Worm (Caenorhabditis elegans) whole organism, early embryonic: ENCODE results near the gene sre-56.

Source experiments
- B0310.2 ChIP-seq: sonication (generic microtip); optimal IDR thresholded peaks from 2 replicates; lab custom pipeline; 2016; ENCODE audit warnings: mild to moderate bottlenecking, missing genetic modification characterization, missing compliant biosample characterization
- F13C5.2 ChIP-seq: sonication (generic microtip); optimal IDR thresholded peaks from 2 replicates; lab custom pipeline; 2017; ENCODE audit warnings: mild to moderate bottlenecking, missing genetic modification characterization, inconsistent platforms, missing compliant biosample characterization
- aly-1 ChIP-seq: sonication (generic microtip); optimal IDR thresholded peaks from 2 replicates; lab custom pipeline; 2016; ENCODE audit warnings: missing genetic modification characterization, missing compliant biosample characterization
- ama-1 ChIP-seq: fragments of 150-350 bp; optimal IDR thresholded peaks from 2 replicates; lab custom pipeline; 2014
- ceh-13 ChIP-seq: fragments of 200-800 bp; sonication (Bioruptor generic); optimal IDR thresholded peaks from 2 replicates; lab custom pipeline; 2018; ENCODE audit warnings: mild to moderate bottlenecking, missing genetic modification characterization, missing compliant biosample characterization
- ceh-36 ChIP-seq: sonication (generic microtip); optimal IDR thresholded peaks from 2 replicates; lab custom pipeline; 2016; ENCODE audit warnings: missing genetic modification characterization, inconsistent platforms, missing compliant biosample characterization
- ets-7 ChIP-seq: sonication (generic microtip); optimal IDR thresholded peaks from 2 replicates; lab custom pipeline; 2016; ENCODE audit warnings: missing genotype, missing genetic modification characterization, missing compliant biosample characterization
- flt-1 ChIP-seq: fragments of 200-800 bp; sonication (Bioruptor generic); IDR thresholded peaks from 2 replicates; pipeline ENCODE4 v1.3.6; 2022; ENCODE audit warnings: missing genetic modification characterization, missing compliant biosample characterization
- hmbx-1 ChIP-seq: sonication (generic microtip); optimal IDR thresholded peaks from 2 replicates; lab custom pipeline; 2016; ENCODE audit warnings: mild to moderate bottlenecking, missing genetic modification characterization, missing compliant biosample characterization
- hmg-4 ChIP-seq: fragments of 200-800 bp; sonication (Bioruptor generic); optimal IDR thresholded peaks from 2 replicates; lab custom pipeline; 2018; ENCODE audit warnings: mild to moderate bottlenecking, missing genetic modification characterization, missing compliant biosample characterization
- hnd-1 ChIP-seq: sonication (generic microtip); optimal IDR thresholded peaks from 2 replicates; lab custom pipeline; 2016; ENCODE audit warnings: missing genetic modification characterization, missing compliant biosample characterization
- pes-1 ChIP-seq: fragments of 200-800 bp; sonication (Bioruptor generic); IDR thresholded peaks from 2 replicates; pipeline ENCODE4 v1.3.6; 2022; ENCODE audit warnings: missing genetic modification reagents, missing genetic modification characterization, missing compliant biosample characterization
- scrt-1 ChIP-seq: fragments of 200-800 bp; sonication (Bioruptor generic); IDR thresholded peaks from 2 replicates; pipeline ENCODE4 v1.3.6; 2022; ENCODE audit warnings: missing genetic modification characterization, missing compliant biosample characterization
- sea-1 ChIP-seq: fragments of 200-800 bp; sonication (Bioruptor generic); conservative IDR thresholded peaks from 2 replicates; pipeline ENCODE4 v1.3.6; 2022; ENCODE audit warnings: missing genetic modification characterization, missing compliant biosample characterization
- tbx-11 ChIP-seq: fragments of 200-800 bp; sonication (Bioruptor generic); IDR thresholded peaks from 2 replicates; pipeline ENCODE4 v1.3.6; 2022; ENCODE audit warnings: missing genetic modification characterization, missing compliant biosample characterization
- tbx-37 ChIP-seq: fragments of 200-800 bp; sonication (Bioruptor generic); conservative IDR thresholded peaks from 2 replicates; pipeline ENCODE4 v1.3.6; 2022; ENCODE audit warnings: missing genetic modification reagents, missing genetic modification characterization, missing compliant biosample characterization
- tra-4 ChIP-seq: sonication (generic microtip); optimal IDR thresholded peaks from 2 replicates; lab custom pipeline; 2017; ENCODE audit warnings: missing genetic modification characterization, missing compliant biosample characterization

Gene sre-56

DNA sequence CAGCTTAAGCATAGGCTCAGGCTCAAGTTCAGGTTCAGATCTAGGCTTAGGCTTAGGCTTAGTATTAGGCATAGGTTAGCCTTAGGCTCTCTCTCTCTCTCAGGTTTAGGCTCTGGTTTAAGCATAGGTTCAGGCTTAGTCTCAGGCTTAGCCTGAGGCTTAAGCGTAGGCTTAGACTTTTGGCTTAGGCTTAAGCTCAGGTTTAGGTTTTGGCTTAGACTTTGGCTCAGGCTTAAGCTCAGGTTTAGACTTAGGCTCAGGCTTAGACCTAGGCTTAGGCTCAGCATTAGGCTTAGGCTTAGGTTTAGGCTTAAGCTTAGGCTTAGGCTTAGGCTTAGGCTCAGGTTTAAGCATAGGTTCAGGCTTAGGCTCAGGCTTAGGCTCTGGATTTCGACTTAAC, 19.5 kb downstream of the sre-56 start:
- TF ChIP-seq pes-1 (GFP tag; lab: Robert Waterston, UW) (no peak), tbx-37 (no peak), hnd-1 (tag; lab: Kevin White, UChicago) (no peak), ets-7 (no peak), aly-1 (tag; lab: Kevin White, UChicago) (no peak), hmg-4 (no peak), hmbx-1 (tag; lab: Kevin White, UChicago) (no peak), ama-1 (lab: Kevin White, UChicago) (no peak), ceh-36 (tag; lab: Kevin White, UChicago) (peak; percentile 77)

- TF ChIP-seq scrt-1 (GFP tag; lab: Robert Waterston, UW) (no peak), sea-1 (GFP tag; lab: Robert Waterston, UW) (no peak), F13C5.2 (tag; lab: Kevin White, UChicago) (no peak), flt-1 (GFP tag; lab: Robert Waterston, UW) (no peak), pes-1 (GFP tag; lab: Robert Waterston, UW) (0 out of 2 replicates have a peak, but pooled peaks have one; percentile 34)
Measured at ce11 chrII:12344787-12345186, 20.5 kb downstream of the sre-56 start, which contains the start of gene C44C11.6. Gene C44C11.6, plus strand, starts transcription at chrII:12344809.

DNA sequence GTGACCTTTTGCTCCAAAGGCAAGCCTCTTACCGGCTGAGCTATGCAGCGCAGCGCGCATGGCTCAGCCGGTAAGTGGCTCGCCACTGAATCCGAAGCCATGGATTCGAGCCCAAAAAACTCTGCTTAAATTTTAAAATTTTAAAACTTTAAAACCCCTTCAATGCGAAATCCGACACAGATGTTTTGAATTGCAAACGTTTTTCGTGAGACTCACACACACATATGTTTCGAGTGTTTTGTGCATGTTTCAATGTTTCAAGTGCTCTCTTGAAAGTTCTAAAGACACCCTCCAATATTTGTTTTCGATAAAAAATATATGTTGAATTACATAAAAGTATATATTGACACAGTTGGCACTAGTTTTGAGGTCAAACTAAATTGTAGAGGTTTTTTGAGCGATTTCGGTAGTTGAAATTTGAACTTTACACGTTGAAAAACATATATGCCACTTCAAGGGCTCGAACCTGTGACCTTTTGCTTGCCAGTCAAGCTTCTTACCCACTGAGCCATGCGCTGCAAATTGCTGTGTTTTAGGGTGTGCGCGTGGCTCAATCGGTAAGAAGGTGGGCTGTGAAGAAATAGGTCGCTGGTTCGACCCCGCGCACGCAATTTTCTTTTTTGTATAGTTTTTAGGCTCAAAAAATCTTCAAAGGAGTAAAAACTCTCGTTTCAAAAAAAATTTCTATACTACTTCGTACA, 22.2 kb downstream of the sre-56 start:
- TF ChIP-seq tbx-37: no peak
- no peak for TF ChIP-seq hmg-4

ce11 chrII:12348957-12349356, 24.7 kb downstream of the sre-56 start:
- TF ChIP-seq flt-1 (GFP tag; lab: Robert Waterston, UW) (no peak), hmbx-1 (tag; lab: Kevin White, UChicago) (no peak), F13C5.2 (tag; lab: Kevin White, UChicago) (no peak), aly-1 (tag; lab: Kevin White, UChicago) (no peak), tbx-37 (no peak), ama-1 (lab: Kevin White, UChicago) (no peak), ets-7 (no peak), hmg-4 (no peak), ceh-36 (tag; lab: Kevin White, UChicago) (no peak), B0310.2 (tag; lab: Kevin White, UChicago) (no peak), pes-1 (GFP tag; lab: Robert Waterston, UW) (no peak), scrt-1 (GFP tag; lab: Robert Waterston, UW) (no peak), tbx-11 (GFP tag; lab: Robert Waterston, UW) (no peak), hnd-1 (tag; lab: Kevin White, UChicago) (no peak), tra-4 (tag; lab: Kevin White, UChicago) (no peak), ceh-13 (GFP tag; lab: Kevin White, UChicago) (no peak), sea-1 (GFP tag; lab: Robert Waterston, UW) (no peak)

DNA sequence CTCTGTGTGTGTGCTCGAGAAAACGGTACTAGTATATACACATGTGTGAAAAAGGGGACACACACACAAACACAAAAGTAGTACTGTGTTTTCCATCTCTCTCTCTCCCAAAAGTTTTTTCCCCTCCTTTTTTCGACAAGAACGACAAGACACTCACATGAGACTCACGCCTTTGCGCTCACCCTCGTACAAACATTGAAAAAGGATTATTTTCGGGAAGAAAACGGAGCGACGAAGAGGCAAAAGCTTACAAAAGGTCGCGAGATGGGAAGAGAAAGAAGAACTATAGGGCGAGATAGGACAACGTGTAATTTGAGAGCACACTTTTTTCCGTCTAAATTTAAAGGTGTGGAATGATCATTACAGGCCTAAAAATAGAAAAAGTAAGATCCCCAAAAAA, 25.6 kb downstream of the sre-56 start:
- TF ChIP-seq ceh-36 (tag; lab: Kevin White, UChicago) (no peak), ets-7 (no peak), ama-1 (lab: Kevin White, UChicago) (no peak), sea-1 (GFP tag; lab: Robert Waterston, UW) (no peak), flt-1 (GFP tag; lab: Robert Waterston, UW) (no peak), F13C5.2 (tag; lab: Kevin White, UChicago) (no peak), B0310.2 (tag; lab: Kevin White, UChicago) (no peak), tbx-37 (no peak), aly-1 (tag; lab: Kevin White, UChicago) (no peak), hmg-4 (no peak), scrt-1 (GFP tag; lab: Robert Waterston, UW) (no peak), ceh-13 (GFP tag; lab: Kevin White, UChicago) (no peak), hmbx-1 (tag; lab: Kevin White, UChicago) (no peak), pes-1 (GFP tag; lab: Robert Waterston, UW) (no peak), hnd-1 (tag; lab: Kevin White, UChicago) (no peak), tbx-11 (GFP tag; lab: Robert Waterston, UW) (no peak)

DNA sequence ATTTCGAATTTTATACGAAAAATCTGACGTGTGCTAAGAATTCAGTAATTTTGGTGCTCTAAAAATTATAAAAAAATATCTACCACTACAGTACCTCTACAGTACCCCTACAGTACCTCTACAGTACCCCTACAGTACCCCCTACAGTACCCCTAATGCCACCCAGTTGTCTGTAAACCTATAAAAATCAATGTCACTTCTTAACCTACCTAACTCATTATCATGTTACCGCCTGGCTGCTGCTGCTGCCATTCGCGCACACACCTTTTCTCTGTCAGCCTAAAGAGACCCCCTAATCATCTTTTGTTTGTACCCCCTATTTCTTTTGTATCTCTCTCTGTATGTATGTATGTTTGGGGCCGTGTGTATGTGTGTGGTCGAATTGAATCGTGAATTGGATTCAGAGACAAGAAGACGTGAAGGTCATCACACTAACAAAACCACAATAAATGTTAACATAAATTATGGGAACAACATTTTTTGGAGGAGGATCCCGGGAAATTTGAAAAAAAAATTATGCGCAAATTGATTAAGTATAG, 26.5 kb downstream of the sre-56 start:
- TF ChIP-seq hmg-4: no peak
- no peak for TF ChIP-seq ceh-36 (tag; lab: Kevin White, UChicago)
- TF ChIP-seq hmbx-1 (tag; lab: Kevin White, UChicago): no peak
- no peak for TF ChIP-seq pes-1 (GFP tag; lab: Robert Waterston, UW)
- TF ChIP-seq aly-1 (tag; lab: Kevin White, UChicago): no peak
- no peak for TF ChIP-seq B0310.2 (tag; lab: Kevin White, UChicago)

- TF ChIP-seq hmg-4 (no peak), scrt-1 (GFP tag; lab: Robert Waterston, UW) (no peak), F13C5.2 (tag; lab: Kevin White, UChicago) (no peak), tra-4 (tag; lab: Kevin White, UChicago) (no peak), ama-1 (lab: Kevin White, UChicago) (no peak), hnd-1 (tag; lab: Kevin White, UChicago) (no peak)
Measured at ce11 chrII:12352115-12352514, 27.9 kb downstream of the sre-56 start, which contains the start of gene ras-1. Gene ras-1, minus strand, starts transcription at chrII:12352243.

ce11 chrII:12353104-12353503, 28.8 kb downstream of the sre-56 start:
- no peak for TF ChIP-seq pes-1 (GFP tag; lab: Robert Waterston, UW)
- no peak for TF ChIP-seq ets-7
- TF ChIP-seq hmg-4: no peak
- TF ChIP-seq sea-1 (GFP tag; lab: Robert Waterston, UW): no peak
- TF ChIP-seq hnd-1 (tag; lab: Kevin White, UChicago): no peak
- TF ChIP-seq scrt-1 (GFP tag; lab: Robert Waterston, UW): no peak
- no peak for TF ChIP-seq aly-1 (tag; lab: Kevin White, UChicago)
- TF ChIP-seq B0310.2 (tag; lab: Kevin White, UChicago): no peak
- no peak for TF ChIP-seq tra-4 (tag; lab: Kevin White, UChicago)
- no peak for TF ChIP-seq tbx-11 (GFP tag; lab: Robert Waterston, UW)
- no peak for TF ChIP-seq tbx-37
- TF ChIP-seq F13C5.2 (tag; lab: Kevin White, UChicago): no peak
- no peak for TF ChIP-seq ama-1 (lab: Kevin White, UChicago)
- TF ChIP-seq flt-1 (GFP tag; lab: Robert Waterston, UW): no peak
- TF ChIP-seq ceh-13 (GFP tag; lab: Kevin White, UChicago): no peak
- TF ChIP-seq hmbx-1 (tag; lab: Kevin White, UChicago): no peak
- TF ChIP-seq ceh-36 (tag; lab: Kevin White, UChicago): no peak
